Fruit fly (Drosophila melanogaster) whole organism, wandering third instar larva: ENCODE results near the gene CG13737.

ENCODE experiments used
- CrebA ChIP-seq: fragments of 200-800 bp; sonication (Bioruptor generic); optimal IDR thresholded peaks from 2 replicates; lab custom pipeline; 2016; ENCODE audit warnings: missing biosample characterization, mild to moderate bottlenecking, missing genetic modification characterization, borderline replicate concordance
- Dfd ChIP-seq: fragments of >200 bp; optimal IDR thresholded peaks from 2 replicates; lab custom pipeline; 2017; ENCODE audit warnings: missing biosample characterization, missing genetic modification characterization
- Dif ChIP-seq: fragments of 200-275, 200-300 bp; sonication (Bioruptor generic); optimal IDR thresholded peaks from 2 replicates; lab custom pipeline; 2018; ENCODE audit warnings: missing biosample characterization, missing genetic modification characterization; ENCODE audit not compliant: partially characterized antibody
- GATAd ChIP-seq: sonication (Bioruptor generic); optimal IDR thresholded peaks from 2 replicates; lab custom pipeline; 2016; ENCODE audit warnings: missing biosample characterization, missing genetic modification characterization
- HLH106 ChIP-seq: fragments of 200-800 bp; optimal IDR thresholded peaks from 3 replicates; lab custom pipeline; 2019; ENCODE audit warnings: missing biosample characterization, mild to moderate bottlenecking, missing genetic modification characterization, moderate library complexity
- Hr78 ChIP-seq: fragments of >200 bp; optimal IDR thresholded peaks from 2 replicates; lab custom pipeline; 2017; ENCODE audit warnings: missing biosample characterization, missing genetic modification characterization
- Jra ChIP-seq: sonication (Bioruptor generic); optimal IDR thresholded peaks from 2 replicates; lab custom pipeline; 2016; ENCODE audit warnings: missing biosample characterization, missing genetic modification characterization
- Myc ChIP-seq: fragments of >200 bp; optimal IDR thresholded peaks from 2 replicates; lab custom pipeline; 2017
- N ChIP-seq: fragments of >200 bp; optimal IDR thresholded peaks from 2 replicates; lab custom pipeline; 2018; ENCODE audit warnings: missing biosample characterization, missing external identifiers, missing genetic modification characterization
- OdsH ChIP-seq: fragments of 200-800 bp; sonication (Bioruptor generic); optimal IDR thresholded peaks from 2 replicates; lab custom pipeline; 2016; ENCODE audit warnings: missing biosample characterization, mild to moderate bottlenecking, missing genetic modification characterization
- Rel ChIP-seq, 2 experiments: fragments of 200-800 bp; sonication (Bioruptor generic) in 1 of 2; optimal IDR thresholded peaks; 2 replicates in 1 of 2; 3 replicates in 1 of 2; lab custom pipeline; 2016 to 2019; ENCODE audit warnings: mild to moderate bottlenecking in 2 of 2, missing biosample characterization in 2 of 2, missing genetic modification characterization in 2 of 2, moderate library complexity in 1 of 2
- Vsx2 ChIP-seq: fragments of 200-300, 225-300 bp; sonication (Bioruptor generic); optimal IDR thresholded peaks from 2 replicates; lab custom pipeline; 2018; ENCODE audit warnings: missing biosample characterization, missing genetic modification characterization; ENCODE audit not compliant: partially characterized antibody
- brk ChIP-seq: fragments of 200-800 bp; sonication (Bioruptor generic); optimal IDR thresholded peaks from 2 replicates; lab custom pipeline; 2016; ENCODE audit warnings: missing biosample characterization, mild to moderate bottlenecking, missing genetic modification characterization
- dl ChIP-seq, 2 experiments: fragments of 175-275, 200-275 bp in 1 of 2; fragments of 200-275 bp in 1 of 2; sonication (Bioruptor generic); optimal IDR thresholded peaks; lab custom pipeline; 2018; ENCODE audit warnings: mild to moderate bottlenecking in 2 of 2, missing biosample characterization in 2 of 2, missing genetic modification characterization in 2 of 2, moderate library complexity in 2 of 2; ENCODE audit not compliant: partially characterized antibody in 2 of 2, insufficient read depth in 1 of 2
- dmrt93B ChIP-seq: fragments of 200-800 bp; sonication (Bioruptor generic); optimal IDR thresholded peaks from 2 replicates; lab custom pipeline; 2018; ENCODE audit warnings: missing biosample characterization, mild to moderate bottlenecking, missing genetic modification characterization
- dsf ChIP-seq: sonication (Bioruptor generic); optimal IDR thresholded peaks from 2 replicates; lab custom pipeline; 2016; ENCODE audit warnings: missing biosample characterization, missing genetic modification characterization, borderline replicate concordance
- ey ChIP-seq: fragments of 200-800 bp; sonication (Bioruptor generic); optimal IDR thresholded peaks from 2 replicates; lab custom pipeline; 2016; ENCODE audit warnings: missing biosample characterization, missing genetic modification characterization
- foxo ChIP-seq, 2 experiments: fragments of 200-800 bp; sonication (Bioruptor generic); optimal IDR thresholded peaks; 2 replicates in 1 of 2; 3 replicates in 1 of 2; lab custom pipeline; 2016 to 2017; ENCODE audit warnings: missing biosample characterization in 2 of 2, missing genetic modification characterization in 2 of 2
- fru ChIP-seq: fragments of 200-800 bp; sonication (Bioruptor generic); optimal IDR thresholded peaks from 3 replicates; lab custom pipeline; 2016; ENCODE audit warnings: missing biosample characterization, mild to moderate bottlenecking, missing genetic modification characterization
- jim ChIP-seq: fragments of 175-275, 200-325 bp; sonication (Bioruptor generic); optimal IDR thresholded peaks from 2 replicates; lab custom pipeline; 2016; ENCODE audit warnings: missing biosample characterization, mild to moderate bottlenecking, missing genetic modification characterization
- pan ChIP-seq: fragments of >200 bp; optimal IDR thresholded peaks from 2 replicates; lab custom pipeline; 2017
- sv ChIP-seq: fragments of 200-800 bp; sonication (Bioruptor generic); optimal IDR thresholded peaks from 3 replicates; lab custom pipeline; 2016; ENCODE audit warnings: missing biosample characterization, missing genetic modification characterization
- tai ChIP-seq: sonication (Bioruptor generic); optimal IDR thresholded peaks from 2 replicates; lab custom pipeline; 2016; ENCODE audit warnings: missing biosample characterization, missing genetic modification characterization
- usp ChIP-seq: fragments of >200 bp; optimal IDR thresholded peaks from 2 replicates; lab custom pipeline; 2017; ENCODE audit warnings: missing biosample characterization, missing genetic modification characterization
- woc ChIP-seq: sonication (Bioruptor generic); optimal IDR thresholded peaks from 2 replicates; lab custom pipeline; 2016; ENCODE audit warnings: missing biosample characterization, mild to moderate bottlenecking, missing genetic modification characterization

Gene CG13737

DNA sequence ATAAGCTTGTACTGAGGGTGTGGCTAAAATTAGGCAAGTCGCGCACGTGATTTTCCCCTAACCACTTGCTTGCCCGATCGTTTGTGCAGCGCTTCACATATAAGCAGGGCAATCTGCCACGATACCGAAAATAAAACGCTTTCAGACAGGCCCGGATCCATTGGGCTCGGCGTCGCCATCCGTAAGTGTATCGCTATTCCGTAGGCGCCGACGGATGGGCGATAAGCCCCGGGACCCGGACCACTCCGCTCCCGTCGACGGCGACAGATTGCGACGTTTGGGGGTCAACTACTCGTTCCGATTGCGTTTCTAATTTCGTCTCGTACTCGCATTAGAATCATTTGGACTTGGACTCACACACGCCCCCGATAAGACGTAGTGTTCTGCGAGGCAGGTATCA lies 16.4 kb upstream of the CG13737 start (continued):
- TF ChIP-seq Vsx2 (GFP tag; lab: Kevin White, UChicago) (no peak), brk (GFP tag; lab: Kevin White, UChicago) (no peak), woc (GFP tag; lab: Kevin White, UChicago) (no peak), Jra (GFP tag; lab: Kevin White, UChicago) (no peak), jim (GFP tag; lab: Kevin White, UChicago) (no peak)

DNA sequence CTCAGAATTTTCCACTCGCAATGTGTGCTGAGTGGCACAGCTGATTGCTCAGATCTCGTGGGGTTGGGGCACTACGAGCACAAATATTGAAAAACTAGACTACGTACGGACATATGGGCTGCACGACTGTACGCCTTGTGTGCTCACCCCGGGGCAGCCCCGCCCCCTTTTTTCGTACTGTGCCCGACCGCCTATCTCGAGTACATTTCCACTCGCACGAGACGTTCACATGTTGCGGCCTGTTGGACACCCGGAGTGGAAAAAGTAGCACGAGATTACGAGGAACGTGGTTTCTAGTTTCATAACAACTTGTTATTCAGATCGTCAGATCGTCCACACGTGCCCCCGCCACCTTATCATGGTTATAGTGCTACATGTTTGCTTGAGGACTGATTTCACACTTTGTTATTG lies 15.4 kb upstream of the CG13737 start:
- no peak for TF ChIP-seq Hr78 (GFP tag; lab: Kevin White, UChicago)
- TF ChIP-seq pan (lab: Kevin White, UChicago), result no peak
- TF ChIP-seq HLH106, result no peak
- no peak for TF ChIP-seq brk (GFP tag; lab: Kevin White, UChicago)
- TF ChIP-seq sv (GFP tag; lab: Kevin White, UChicago), result no peak
- no peak for TF ChIP-seq Dif (GFP tag; lab: Kevin White, UChicago)
- TF ChIP-seq GATAd, result no peak
- TF ChIP-seq tai (GFP tag; lab: Kevin White, UChicago), result no peak
- no peak for TF ChIP-seq dl (GFP tag; optimal IDR thresholded peaks at IDR 0.05; lab: Kevin White, UChicago; ENCODE audit: insufficient read depth in 1 of 2, partially characterized antibody in 2 of 2)
- TF ChIP-seq Rel (GFP tag; optimal IDR thresholded peaks at IDR 0.05; lab: Kevin White, UChicago), result no peak
- TF ChIP-seq Rel (tag; optimal IDR thresholded peaks at IDR 0.05; lab: Kevin White, UChicago), result no peak
- no peak for TF ChIP-seq dmrt93B (GFP tag; lab: Kevin White, UChicago)
- no peak for TF ChIP-seq fru (GFP tag; lab: Kevin White, UChicago)
- TF ChIP-seq, all 38 proteins: peak for 0

DNA sequence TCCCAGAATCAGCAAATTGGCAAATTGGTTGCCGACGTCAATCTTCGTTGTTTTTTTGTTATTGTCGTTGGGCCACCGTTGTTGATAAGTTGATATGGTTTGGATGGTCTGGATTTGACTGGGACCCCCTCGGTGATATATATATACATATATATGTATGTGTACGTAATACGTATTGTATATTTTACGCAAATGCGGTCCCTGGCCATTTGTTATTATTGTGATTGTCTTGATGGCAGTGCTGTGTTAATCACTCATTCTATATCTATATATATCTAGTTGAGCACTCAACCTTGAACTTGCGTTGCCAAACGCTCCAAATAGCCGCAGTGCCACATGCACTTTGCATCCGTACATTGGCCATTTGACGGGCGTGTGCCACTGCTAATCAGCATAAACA lies 14.2 kb upstream of the CG13737 start:
- no peak for TF ChIP-seq Rel (GFP tag; optimal IDR thresholded peaks at IDR 0.05; lab: Kevin White, UChicago)
- TF ChIP-seq Rel (tag; optimal IDR thresholded peaks at IDR 0.05; lab: Kevin White, UChicago), result peak; percentile 52
- no peak for TF ChIP-seq CrebA (GFP tag; lab: Kevin White, UChicago)
- TF ChIP-seq ey (GFP tag; lab: Kevin White, UChicago), result no peak
- TF ChIP-seq, all 38 proteins: peak for 1

DNA sequence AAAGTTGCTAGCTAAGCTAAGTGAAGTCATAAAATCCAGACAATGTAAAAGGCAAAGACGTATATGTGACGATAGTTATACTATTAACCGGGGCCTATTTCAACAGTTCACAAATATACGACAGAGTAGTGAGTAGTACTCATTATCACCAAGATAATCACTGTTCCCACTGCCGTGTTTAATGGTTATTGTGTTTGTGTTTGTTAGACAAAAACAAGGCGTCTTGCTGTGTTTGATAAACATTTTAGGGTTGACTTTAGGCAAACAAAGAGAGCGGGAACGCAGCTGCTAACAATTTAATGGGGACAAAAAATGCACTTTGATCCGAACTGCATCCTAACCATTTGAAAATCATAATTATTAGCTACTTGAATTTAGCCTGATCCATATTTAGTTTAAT lies 13.3 kb upstream of the CG13737 start:
- TF ChIP-seq brk (GFP tag; lab: Kevin White, UChicago) (no peak), usp (GFP tag; lab: Kevin White, UChicago) (no peak), CrebA (GFP tag; lab: Kevin White, UChicago) (no peak), Dfd (GFP tag; lab: Kevin White, UChicago) (no peak), Dif (GFP tag; lab: Kevin White, UChicago) (no peak), N (GFP tag; lab: Kevin White, UChicago) (no peak)

DNA sequence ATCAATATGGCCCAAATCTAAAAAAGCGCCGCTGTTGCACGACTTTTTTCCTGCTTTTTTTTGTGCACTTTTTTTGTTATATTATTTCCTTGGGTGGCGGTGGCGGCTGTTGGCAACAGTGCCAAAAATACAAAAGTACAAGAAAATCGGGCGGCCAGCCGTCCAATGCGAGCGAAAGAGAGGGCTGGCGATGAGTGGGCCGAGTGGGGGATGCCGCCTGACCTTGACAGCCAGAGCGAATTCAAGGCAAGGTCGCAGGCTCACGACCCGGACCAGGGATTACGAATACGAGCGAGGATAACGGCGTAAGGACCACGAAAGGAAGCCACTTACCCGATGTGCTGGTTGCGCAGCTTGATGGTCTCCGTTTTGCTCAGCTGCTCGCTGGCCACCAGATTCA lies 12.5 kb upstream of the CG13737 start:
- no peak for TF ChIP-seq Hr78 (GFP tag; lab: Kevin White, UChicago)
- TF ChIP-seq HLH106, result no peak

DNA sequence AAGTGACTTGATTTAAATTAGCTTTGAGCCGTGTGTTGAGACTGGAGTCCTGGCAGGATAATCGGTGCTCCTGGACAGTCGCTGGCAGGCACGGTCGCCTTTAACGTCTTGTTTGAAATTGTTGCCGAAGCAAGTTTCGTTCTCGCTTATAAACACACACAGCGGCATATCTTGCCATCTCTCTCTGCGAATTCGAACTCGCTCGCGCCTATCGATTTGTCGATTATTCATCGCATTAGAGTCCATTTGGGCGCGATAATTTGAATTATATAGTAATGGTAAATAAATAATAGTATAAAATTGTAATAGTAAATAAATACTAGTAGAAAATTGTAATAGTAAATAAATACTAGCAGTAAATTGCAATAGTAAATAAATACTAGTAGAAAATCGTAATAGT lies 12.0 kb upstream of the CG13737 start, which contains the start of gene CG8745:
Gene CG8745 (minus strand): TSS at position 126 of the 400 bp plus-strand sequence.
- TF ChIP-seq OdsH (GFP tag; lab: Kevin White, UChicago), result no peak
- TF ChIP-seq Dif (GFP tag; lab: Kevin White, UChicago), result no peak
- no peak for TF ChIP-seq GATAd
- TF ChIP-seq HLH106, result no peak
- no peak for TF ChIP-seq tai (GFP tag; lab: Kevin White, UChicago)
- TF ChIP-seq dsf (GFP tag; lab: Kevin White, UChicago), result no peak
- no peak for TF ChIP-seq foxo (GFP tag; optimal IDR thresholded peaks at IDR 0.05; lab: Kevin White, UChicago)
- TF ChIP-seq N (GFP tag; lab: Kevin White, UChicago), result no peak

DNA sequence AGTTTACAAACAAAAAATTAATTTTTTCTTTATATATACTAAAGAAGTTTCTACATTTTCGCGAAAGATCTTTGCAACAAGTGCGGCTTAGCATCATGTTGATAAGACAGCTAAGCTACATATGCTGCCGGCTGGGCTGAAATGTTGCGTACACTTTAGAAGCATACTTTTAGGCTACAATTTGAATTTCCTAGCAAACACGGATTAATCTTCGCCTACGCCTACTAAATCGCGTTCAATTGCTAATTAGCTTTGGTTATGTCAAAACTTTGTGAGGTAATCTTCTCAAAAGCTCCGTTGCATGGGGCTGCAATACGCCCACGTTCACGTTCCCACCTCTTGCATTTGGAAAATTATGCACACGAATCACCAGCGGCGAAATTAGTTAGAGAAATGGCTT lies 1.8 kb upstream of the CG13737 start:
- TF ChIP-seq pan (lab: Kevin White, UChicago) (no peak), Myc (peak; percentile 7)
